Worm (Caenorhabditis elegans) whole organism, L1 larva: ENCODE results near the gene F36A4.2.

Experiments used
- C16A3.4 ChIP-seq: fragments of 150-350 bp; optimal IDR thresholded peaks from 2 replicates; lab custom pipeline; 2014; ENCODE audit warnings: missing biosample characterization, missing genetic modification characterization
- blmp-1 ChIP-seq: fragments of 150-350 bp; optimal IDR thresholded peaks from 2 replicates; lab custom pipeline; 2014; ENCODE audit warnings: missing biosample characterization, missing genetic modification characterization
- mep-1 ChIP-seq: fragments of 150-350 bp; optimal IDR thresholded peaks from 2 replicates; lab custom pipeline; 2014; ENCODE audit warnings: missing biosample characterization, missing genetic modification characterization
- pag-3 ChIP-seq: sonication (generic microtip); optimal IDR thresholded peaks from 2 replicates; lab custom pipeline; 2017; ENCODE audit warnings: missing genetic modification characterization, mild to moderate bottlenecking, missing compliant biosample characterization, antibody characterized with exemption, borderline replicate concordance; ENCODE audit not compliant: insufficient read depth

DNA sequence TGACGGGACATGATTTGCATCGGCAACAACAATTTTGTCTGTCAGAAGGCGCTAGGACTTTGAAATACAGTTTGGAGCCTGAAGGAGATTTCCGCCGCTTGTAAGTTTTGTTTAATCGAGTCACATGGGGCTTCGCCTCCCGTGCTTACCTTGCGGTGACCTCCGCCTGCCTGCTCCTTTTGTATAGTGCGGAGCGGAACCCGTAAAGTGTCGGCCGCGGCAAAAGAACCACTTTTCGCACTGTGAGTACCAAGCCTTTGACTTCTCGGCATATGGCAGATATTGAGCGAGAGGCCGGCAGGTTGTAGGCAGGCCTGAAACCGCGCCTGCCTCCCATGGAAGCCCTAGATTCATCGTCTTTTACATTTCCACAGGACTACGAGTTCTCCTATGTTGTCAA is 5.1 kb upstream of the F36A4.2 start:
- TF ChIP-seq pag-3 (tag; lab: Kevin White, UChicago): no peak
- no peak for TF ChIP-seq C16A3.4 (tag; lab: Kevin White, UChicago)
- TF ChIP-seq blmp-1 (tag; lab: Kevin White, UChicago): no peak
- TF ChIP-seq mep-1: no peak
